Fruit fly (Drosophila melanogaster) whole organism, wandering third instar larva: ENCODE measurements around the gene Atx-1.

ENCODE experiments used
- HLH106 ChIP-seq: fragments of 200-800 bp; optimal IDR thresholded peaks from 3 replicates; lab custom pipeline; 2019; ENCODE audit warnings: missing biosample characterization, mild to moderate bottlenecking, missing genetic modification characterization, moderate library complexity
- Hr83 ChIP-seq: fragments of 200-300 bp; sonication (Bioruptor generic); optimal IDR thresholded peaks from 2 replicates; lab custom pipeline; 2016; ENCODE audit warnings: missing biosample characterization, mild to moderate bottlenecking, missing genetic modification characterization, moderate library complexity; ENCODE audit not compliant: poor library complexity, severe bottlenecking
- Myc ChIP-seq: fragments of >200 bp; optimal IDR thresholded peaks from 2 replicates; lab custom pipeline; 2017
- OdsH ChIP-seq: fragments of 200-800 bp; sonication (Bioruptor generic); optimal IDR thresholded peaks from 2 replicates; lab custom pipeline; 2016; ENCODE audit warnings: missing biosample characterization, mild to moderate bottlenecking, missing genetic modification characterization
- br ChIP-seq: fragments of 200-800 bp; sonication (Bioruptor generic); optimal IDR thresholded peaks from 2 replicates; lab custom pipeline; 2016; ENCODE audit warnings: missing biosample characterization, missing genetic modification characterization
- brk ChIP-seq: fragments of 200-800 bp; sonication (Bioruptor generic); optimal IDR thresholded peaks from 2 replicates; lab custom pipeline; 2016; ENCODE audit warnings: missing biosample characterization, mild to moderate bottlenecking, missing genetic modification characterization
- dmrt93B ChIP-seq: fragments of 200-800 bp; sonication (Bioruptor generic); optimal IDR thresholded peaks from 2 replicates; lab custom pipeline; 2018; ENCODE audit warnings: missing biosample characterization, mild to moderate bottlenecking, missing genetic modification characterization
- ey ChIP-seq: fragments of 200-800 bp; sonication (Bioruptor generic); optimal IDR thresholded peaks from 2 replicates; lab custom pipeline; 2016; ENCODE audit warnings: missing biosample characterization, missing genetic modification characterization
- psq ChIP-seq: fragments of 200-800 bp; sonication (Bioruptor generic); optimal IDR thresholded peaks from 3 replicates; lab custom pipeline; 2017; ENCODE audit warnings: missing biosample characterization, mild to moderate bottlenecking, missing genetic modification characterization, moderate library complexity
- tai ChIP-seq: sonication (Bioruptor generic); optimal IDR thresholded peaks from 2 replicates; lab custom pipeline; 2016; ENCODE audit warnings: missing biosample characterization, missing genetic modification characterization

DNA sequence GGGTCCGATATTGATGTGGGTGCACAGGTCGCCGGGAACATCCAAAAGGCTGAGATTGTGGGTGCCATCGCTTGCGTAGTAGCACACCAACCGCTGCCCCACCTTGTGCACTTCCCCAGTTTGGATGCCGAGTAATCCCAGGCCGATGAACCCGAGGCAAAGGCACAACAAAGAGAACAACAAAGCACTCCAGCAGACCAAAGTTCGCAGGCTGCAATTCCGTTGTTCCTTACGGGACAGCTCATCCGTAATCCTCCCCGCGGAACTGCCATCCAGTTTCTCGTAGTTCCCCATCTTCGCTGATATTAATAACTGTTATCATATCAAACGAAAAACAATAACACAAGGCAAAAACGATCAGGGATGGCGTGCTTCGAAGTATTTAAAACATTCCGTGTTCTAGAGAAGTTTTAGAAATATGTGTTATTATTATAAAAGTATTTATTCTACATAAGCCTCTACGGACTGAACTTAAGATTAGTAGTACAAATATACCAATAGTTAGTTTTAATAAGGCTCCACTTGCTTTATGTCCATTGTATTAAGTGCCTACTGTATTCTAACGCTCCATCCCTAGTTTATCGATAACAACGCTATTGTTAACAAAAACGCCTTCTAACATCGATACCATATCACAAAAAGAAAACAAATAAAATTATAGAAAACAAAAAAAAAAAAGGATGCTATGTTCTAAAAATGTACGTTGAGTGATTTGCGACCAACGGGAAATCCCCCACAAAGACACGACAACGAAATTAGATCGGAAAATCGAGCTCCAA lies 26.4 kb downstream of the Atx-1 start, which contains the start of the genes Cht11 and CG4558:
- TF ChIP-seq dmrt93B (GFP tag; lab: Kevin White, UChicago) = peak; percentile 62
- TF ChIP-seq OdsH = peak; percentile 84
- peak; percentile 90 for TF ChIP-seq HLH106
- no peak for TF ChIP-seq brk (GFP tag; lab: Kevin White, UChicago)
- TF ChIP-seq Hr83 = peak; percentile 6
- TF ChIP-seq ey = peak; percentile 81
- TF ChIP-seq psq (GFP tag; lab: Kevin White, UChicago) = peak; percentile 90
- TF ChIP-seq Myc (lab: Kevin White, UChicago) = no peak
- no peak for TF ChIP-seq tai (GFP tag; lab: Kevin White, UChicago)
- TF ChIP-seq br = peak; percentile 79
